Fruit fly (Drosophila melanogaster) whole organism, embryonic: Measurements from ENCODE around the gene dod.

Experiments
- Adf1 ChIP-seq: fragments of 200-800 bp; sonication (Bioruptor generic); IDR thresholded peaks from 2 replicates; pipeline ENCODE4 v1.3.6; 2022; ENCODE audit warnings: missing biosample characterization, missing genetic modification characterization
- B-H1 ChIP-seq: fragments of 200-800 bp; sonication (Bioruptor generic); IDR thresholded peaks from 3 replicates; pipeline ENCODE4 v1.3.6; 2022; ENCODE audit warnings: missing biosample characterization, missing genetic modification characterization
- B-H2 ChIP-seq: fragments of 200-800 bp; sonication (Bioruptor generic); optimal IDR thresholded peaks from 2 replicates; lab custom pipeline; 2018; ENCODE audit warnings: missing biosample characterization, mild to moderate bottlenecking, missing genetic modification characterization
- C15 ChIP-seq: fragments of 200-800 bp; sonication (Bioruptor generic); IDR thresholded peaks from 3 replicates; pipeline ENCODE4 v1.3.6; 2022; ENCODE audit warnings: missing biosample characterization, missing genetic modification characterization
- CG11398 ChIP-seq: fragments of 200-800 bp; sonication (Bioruptor generic); optimal IDR thresholded peaks from 2 replicates; lab custom pipeline; 2016; ENCODE audit warnings: missing biosample characterization, missing genetic modification characterization
- CG11504 ChIP-seq: fragments of 200-800 bp; sonication (Bioruptor generic); optimal IDR thresholded peaks from 3 replicates; lab custom pipeline; 2019; ENCODE audit warnings: missing biosample characterization, mild to moderate bottlenecking, missing genetic modification characterization, moderate library complexity
- CG14050 ChIP-seq: fragments of 200-800 bp; sonication (Bioruptor generic); IDR thresholded peaks from 3 replicates; pipeline ENCODE4 v1.3.6; 2022; ENCODE audit warnings: missing biosample characterization, missing genetic modification characterization
- CG16813 ChIP-seq: fragments of 200-800 bp; sonication (Bioruptor generic); IDR thresholded peaks from 3 replicates; pipeline ENCODE4 v1.3.6; 2022; ENCODE audit warnings: missing biosample characterization, missing genetic modification characterization; ENCODE audit not compliant: partially characterized antibody
- CG16815 ChIP-seq: fragments of 200-800 bp; sonication (Bioruptor generic); optimal IDR thresholded peaks from 3 replicates; lab custom pipeline; 2017; ENCODE audit warnings: missing biosample characterization, mild to moderate bottlenecking, missing genetic modification characterization
- CG17912 ChIP-seq: fragments of 200-800 bp; sonication (Bioruptor generic); optimal IDR thresholded peaks from 2 replicates; lab custom pipeline; 2018; ENCODE audit warnings: missing biosample characterization, mild to moderate bottlenecking, missing genetic modification characterization
- CG1832 ChIP-seq: fragments of 200-800 bp; sonication (Bioruptor generic); optimal IDR thresholded peaks from 2 replicates; lab custom pipeline; 2017; ENCODE audit warnings: missing biosample characterization, mild to moderate bottlenecking, missing genetic modification characterization, inconsistent platforms
- CG2678 ChIP-seq: fragments of 200-800 bp; sonication (Bioruptor generic); optimal IDR thresholded peaks from 3 replicates; lab custom pipeline; 2019; ENCODE audit warnings: missing biosample characterization, mild to moderate bottlenecking, missing genetic modification characterization, moderate library complexity
- CG32767 ChIP-seq: fragments of 200-800 bp; sonication (Bioruptor generic); IDR thresholded peaks from 2 replicates; pipeline ENCODE4 v1.3.6; 2022; ENCODE audit warnings: missing biosample characterization, missing genetic modification characterization
- CG5245 ChIP-seq: fragments of 200-800 bp; sonication (Bioruptor generic); optimal IDR thresholded peaks from 3 replicates; lab custom pipeline; 2016; ENCODE audit warnings: missing biosample characterization, missing genetic modification characterization
- CG6791 ChIP-seq: fragments of 200-800 bp; sonication (Bioruptor generic); IDR thresholded peaks from 3 replicates; pipeline ENCODE4 v1.3.6; 2022; ENCODE audit warnings: missing biosample characterization, missing genetic modification characterization; ENCODE audit not compliant: partially characterized antibody
- CG7839 ChIP-seq: fragments of 200-800 bp; sonication (Bioruptor generic); optimal IDR thresholded peaks from 3 replicates; lab custom pipeline; 2018; ENCODE audit warnings: missing biosample characterization, mild to moderate bottlenecking, missing genetic modification characterization, moderate library complexity
- CG8765 ChIP-seq: fragments of 200-800 bp; sonication (Bioruptor generic); IDR thresholded peaks from 2 replicates; pipeline ENCODE4 v1.3.6; 2022; ENCODE audit warnings: missing biosample characterization, missing genetic modification characterization
- Chrac-16 ChIP-seq: fragments of 200-800 bp; sonication (Bioruptor generic); optimal IDR thresholded peaks from 3 replicates; lab custom pipeline; 2016; ENCODE audit warnings: missing biosample characterization, missing genetic modification characterization
- Dll ChIP-seq: fragments of 200-800 bp; sonication (Bioruptor generic); IDR thresholded peaks from 4 replicates; pipeline ENCODE4 v1.3.6; 2022; ENCODE audit warnings: missing biosample characterization, missing genetic modification characterization; ENCODE audit not compliant: partially characterized antibody
- GATAe ChIP-seq: fragments of 200-800 bp; sonication (Bioruptor generic); conservative IDR thresholded peaks from 2 replicates; pipeline ENCODE4 v1.3.6; 2022; ENCODE audit warnings: missing biosample characterization, missing genetic modification characterization
- HLH54F ChIP-seq: fragments of 200-800 bp; sonication (Bioruptor generic); optimal IDR thresholded peaks from 3 replicates; lab custom pipeline; 2016; ENCODE audit warnings: missing biosample characterization, missing genetic modification characterization
- Hr39 ChIP-seq: fragments of >200 bp; optimal IDR thresholded peaks from 2 replicates; lab custom pipeline; 2017
- Nf-YB ChIP-seq: fragments of 200-800 bp; sonication (Bioruptor generic); optimal IDR thresholded peaks from 3 replicates; lab custom pipeline; 2019; ENCODE audit warnings: missing biosample characterization, mild to moderate bottlenecking, missing genetic modification characterization, moderate library complexity
- Rfx ChIP-seq: fragments of 200-800 bp; sonication (Bioruptor generic); IDR thresholded peaks from 2 replicates; pipeline ENCODE4 v1.3.6; 2022; ENCODE audit warnings: missing biosample characterization, missing genetic modification characterization
- Sox100B ChIP-seq: fragments of 200-800 bp; sonication (Bioruptor generic); optimal IDR thresholded peaks from 3 replicates; lab custom pipeline; 2018; ENCODE audit warnings: missing biosample characterization, mild to moderate bottlenecking, missing genetic modification characterization
- Stat92E ChIP-seq, 3 experiments: fragments of >200 bp in 2 of 3; fragments of 200-800 bp in 1 of 3; sonication (Bioruptor generic) in 1 of 3; optimal IDR thresholded peaks; 2 replicates each; lab custom pipeline; 2017 to 2019; ENCODE audit warnings: missing biosample characterization in 3 of 3, missing genetic modification characterization in 3 of 3, mild to moderate bottlenecking in 1 of 3, moderate library complexity in 1 of 3
- amos ChIP-seq: fragments of 200-800 bp; sonication (Bioruptor generic); IDR thresholded peaks from 2 replicates; pipeline ENCODE4 v1.3.6; 2022; ENCODE audit warnings: missing biosample characterization, missing genetic modification characterization; ENCODE audit not compliant: partially characterized antibody
- ato ChIP-seq: fragments of 200-800 bp; sonication (Bioruptor generic); IDR thresholded peaks from 2 replicates; pipeline ENCODE4 v1.3.6; 2022; ENCODE audit warnings: missing biosample characterization, missing genetic modification characterization; ENCODE audit not compliant: partially characterized antibody
- br ChIP-seq: fragments of >200 bp; optimal IDR thresholded peaks from 2 replicates; lab custom pipeline; 2017
- bsh ChIP-seq, 2 experiments: fragments of 200-800 bp; sonication (Bioruptor generic); optimal IDR thresholded peaks; 2 replicates each; lab custom pipeline; 2017 to 2018; ENCODE audit warnings: mild to moderate bottlenecking in 2 of 2, missing biosample characterization in 2 of 2, missing genetic modification characterization in 2 of 2, moderate library complexity in 1 of 2
- cwo ChIP-seq: fragments of 200-800 bp; sonication (Bioruptor generic); optimal IDR thresholded peaks from 3 replicates; lab custom pipeline; 2017; ENCODE audit warnings: missing biosample characterization, missing genetic modification characterization, mild to moderate bottlenecking, moderate library complexity, missing genetic modification reagents
- dmrt99B ChIP-seq: fragments of 200-800 bp; sonication (Bioruptor generic); optimal IDR thresholded peaks from 2 replicates; lab custom pipeline; 2018; ENCODE audit warnings: missing biosample characterization, mild to moderate bottlenecking, missing genetic modification characterization, moderate library complexity
- eve ChIP-seq, 2 experiments: fragments of >200 bp; optimal IDR thresholded peaks; 2 replicates each; lab custom pipeline; 2017; ENCODE audit warnings: missing biosample characterization in 2 of 2, missing genetic modification characterization in 2 of 2
- fd96Cb ChIP-seq: fragments of 200-800 bp; sonication (Bioruptor generic); optimal IDR thresholded peaks from 2 replicates; lab custom pipeline; 2018; ENCODE audit warnings: missing biosample characterization, mild to moderate bottlenecking, missing genetic modification characterization, moderate library complexity
- grn ChIP-seq: fragments of 200-800 bp; sonication (Bioruptor generic); optimal IDR thresholded peaks from 3 replicates; lab custom pipeline; 2017; ENCODE audit warnings: missing biosample characterization, missing genetic modification characterization
- hkb ChIP-seq, 2 experiments: fragments of 200-800 bp in 1 of 2; fragments of >200 bp in 1 of 2; sonication (Bioruptor generic) in 1 of 2; IDR thresholded peaks in 1 of 2; optimal IDR thresholded peaks in 1 of 2; 2 replicates each; pipeline versions ENCODE4 v1.3.6 to Lab custom; 2017 to 2022; ENCODE audit warnings: missing biosample characterization in 1 of 2, missing genetic modification characterization in 1 of 2
- ind ChIP-seq: fragments of 200-800 bp; sonication (Bioruptor generic); optimal IDR thresholded peaks from 3 replicates; lab custom pipeline; 2016; ENCODE audit warnings: missing biosample characterization, missing genetic modification characterization
- inv ChIP-seq: fragments of 200-800 bp; sonication (Bioruptor generic); IDR thresholded peaks from 2 replicates; pipeline ENCODE4 v1.3.6; 2022; ENCODE audit warnings: missing biosample characterization, missing genetic modification characterization; ENCODE audit not compliant: partially characterized antibody
- lilli ChIP-seq: fragments of 200-800 bp; sonication (Bioruptor generic); optimal IDR thresholded peaks from 3 replicates; lab custom pipeline; 2016; ENCODE audit warnings: missing biosample characterization, missing genetic modification characterization
- lmd ChIP-seq: fragments of 200-800 bp; sonication (Bioruptor generic); IDR thresholded peaks from 2 replicates; pipeline ENCODE4 v1.3.6; 2022; ENCODE audit warnings: missing biosample characterization, missing genetic modification characterization
- p53 ChIP-seq: fragments of 200-800 bp; sonication (Bioruptor generic); optimal IDR thresholded peaks from 2 replicates; lab custom pipeline; 2016; ENCODE audit warnings: missing biosample characterization, missing genetic modification characterization
- pros ChIP-seq: fragments of 200-800 bp; sonication (Bioruptor generic); optimal IDR thresholded peaks from 3 replicates; lab custom pipeline; 2019; ENCODE audit warnings: missing biosample characterization, mild to moderate bottlenecking, missing genetic modification characterization, moderate library complexity
- ranshi ChIP-seq: fragments of 200-800 bp; sonication (Bioruptor generic); IDR thresholded peaks from 2 replicates; pipeline ENCODE4 v1.3.6; 2022; ENCODE audit warnings: missing biosample characterization, missing genetic modification characterization
- row ChIP-seq: fragments of 200-800 bp; sonication (Bioruptor generic); IDR thresholded peaks from 3 replicates; pipeline ENCODE4 v1.3.6; 2022; ENCODE audit warnings: missing biosample characterization, missing genetic modification characterization
- sens-2 ChIP-seq: fragments of 200-800 bp; sonication (Bioruptor generic); IDR thresholded peaks from 2 replicates; pipeline ENCODE4 v1.3.6; 2022; ENCODE audit warnings: missing biosample characterization, missing genetic modification characterization
- stwl ChIP-seq: fragments of 200-800 bp; sonication (Bioruptor generic); optimal IDR thresholded peaks from 3 replicates; lab custom pipeline; 2018; ENCODE audit warnings: missing biosample characterization, mild to moderate bottlenecking, missing genetic modification characterization, moderate library complexity
- tll ChIP-seq, 2 experiments: fragments of 200-800 bp in 1 of 2; fragments of >200 bp in 1 of 2; sonication (Bioruptor generic) in 1 of 2; optimal IDR thresholded peaks; 2 replicates each; lab custom pipeline; 2017 to 2019; ENCODE audit warnings: missing biosample characterization in 2 of 2, missing genetic modification characterization in 2 of 2, mild to moderate bottlenecking in 1 of 2, moderate library complexity in 1 of 2
- vnd ChIP-seq: fragments of 200-800 bp; sonication (Bioruptor generic); IDR thresholded peaks from 3 replicates; pipeline ENCODE4 v1.3.6; 2022; ENCODE audit warnings: missing biosample characterization, missing genetic modification characterization; ENCODE audit not compliant: partially characterized antibody
- zen ChIP-seq: fragments of 200-800 bp; sonication (Bioruptor generic); optimal IDR thresholded peaks from 3 replicates; lab custom pipeline; 2018; ENCODE audit warnings: missing biosample characterization, mild to moderate bottlenecking, missing genetic modification characterization, moderate library complexity
- zfh2 ChIP-seq: fragments of 200-800 bp; sonication (Bioruptor generic); optimal IDR thresholded peaks from 2 replicates; lab custom pipeline; 2016; ENCODE audit warnings: missing biosample characterization, missing genetic modification characterization

dod gene

DNA sequence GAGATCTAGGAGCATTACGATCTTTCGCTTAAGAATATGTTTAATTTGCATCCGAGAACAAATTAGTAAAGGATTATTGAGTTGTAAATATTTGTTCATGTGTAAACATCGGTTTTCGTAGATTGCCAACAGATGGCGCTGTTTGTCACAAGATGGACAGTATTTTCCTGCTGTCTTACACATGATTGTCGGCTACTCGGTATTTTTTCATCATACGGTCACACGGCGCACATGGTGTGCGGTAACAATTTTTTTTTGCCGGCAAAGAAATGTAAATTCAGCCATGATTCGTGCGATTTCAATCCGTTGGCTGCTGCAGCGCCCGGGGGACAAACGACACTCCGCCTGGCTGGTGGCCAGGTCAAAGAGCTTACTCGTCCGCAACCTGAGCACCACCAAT lies 17.7 kb downstream of the dod start, which contains the start of the genes bbx and waw (continued):
- TF ChIP-seq Sox100B = no peak
- no peak for TF ChIP-seq CG14050 (GFP tag; lab: Robert Waterston, UW)
- no peak for TF ChIP-seq zfh2 (GFP tag; lab: Kevin White, UChicago)
- no peak for TF ChIP-seq tll (GFP tag; optimal IDR thresholded peaks at IDR 0.05; lab: Kevin White, UChicago)
- no peak for TF ChIP-seq vnd
- TF ChIP-seq CG11504 (tag; lab: Kevin White, UChicago) = no peak
- TF ChIP-seq stwl = peak; percentile 57
- TF ChIP-seq CG17912 (GFP tag; lab: Kevin White, UChicago) = peak; percentile 66
- no peak for TF ChIP-seq p53 (GFP tag; lab: Kevin White, UChicago)
- TF ChIP-seq ranshi = no peak
- no peak for TF ChIP-seq CG16815 (GFP tag; lab: Kevin White, UChicago)
- no peak for TF ChIP-seq grn (GFP tag; lab: Kevin White, UChicago)
- no peak for TF ChIP-seq lilli (GFP tag; lab: Kevin White, UChicago)
- no peak for TF ChIP-seq CG11398 (GFP tag; lab: Kevin White, UChicago)
- peak; percentile 16; the same call in 1 of the 3 replicates for TF ChIP-seq row (GFP tag; lab: Robert Waterston, UW)
- no peak for TF ChIP-seq Stat92E (GFP tag; optimal IDR thresholded peaks at IDR 0.05; lab: Kevin White, UChicago)
- TF ChIP-seq Dll = 0 out of 4 replicates have a peak, but pooled peaks have one; percentile 20
- TF ChIP-seq pros (GFP tag; lab: Kevin White, UChicago) = no peak
- TF ChIP-seq C15 = no peak
- no peak for TF ChIP-seq CG7839
- TF ChIP-seq dmrt99B = no peak
- no peak for TF ChIP-seq Hr39 (lab: Kevin White, UChicago)
- no peak for TF ChIP-seq sens-2 (GFP tag; lab: Robert Waterston, UW)
- no peak for TF ChIP-seq inv (GFP tag; lab: Robert Waterston, UW)
- no peak for TF ChIP-seq CG5245
- peak; percentile 43 for TF ChIP-seq zen
- TF ChIP-seq CG1832 (GFP tag; lab: Kevin White, UChicago) = no peak
- TF ChIP-seq Rfx (GFP tag; lab: Robert Waterston, UW) = peak; percentile 38; the same call in 1 of the 2 replicates
- no peak for TF ChIP-seq CG2678 (tag; lab: Kevin White, UChicago)
- peak; percentile 24 for TF ChIP-seq B-H2 (GFP tag; lab: Kevin White, UChicago)
- TF ChIP-seq CG8765 (GFP tag; lab: Robert Waterston, UW) = no peak
- no peak for TF ChIP-seq CG16813 (GFP tag; lab: Robert Waterston, UW)
- no peak for TF ChIP-seq ato
- TF ChIP-seq amos (GFP tag; lab: Robert Waterston, UW) = no peak
- no peak for TF ChIP-seq cwo (GFP tag; lab: Kevin White, UChicago)
- no peak for TF ChIP-seq Nf-YB
- TF ChIP-seq hkb (optimal IDR thresholded peaks at IDR 0.05; lab: Kevin White, UChicago) = no peak
- TF ChIP-seq hkb (GFP tag; IDR thresholded peaks at IDR 0.05; lab: Robert Waterston, UW) = no peak
- TF ChIP-seq fd96Cb (tag; lab: Kevin White, UChicago) = no peak
- TF ChIP-seq eve (GFP tag; optimal IDR thresholded peaks at IDR 0.05; lab: Kevin White, UChicago) = no peak
- no peak for TF ChIP-seq GATAe (GFP tag; lab: Robert Waterston, UW)
- TF ChIP-seq bsh (GFP tag; optimal IDR thresholded peaks at IDR 0.05; lab: Kevin White, UChicago) = peak in 1 of 2 experiments; percentile 16
- no peak for TF ChIP-seq Adf1 (GFP tag; lab: Robert Waterston, UW)
- TF ChIP-seq br (lab: Kevin White, UChicago) = no peak
- TF ChIP-seq CG32767 (GFP tag; lab: Robert Waterston, UW) = no peak
- TF ChIP-seq CG6791 (GFP tag; lab: Robert Waterston, UW) = no peak
- TF ChIP-seq B-H1 = no peak
- TF ChIP-seq lmd (GFP tag; lab: Robert Waterston, UW) = peak; percentile 11; the same call in 1 of the 2 replicates
- no peak for TF ChIP-seq HLH54F (GFP tag; lab: Kevin White, UChicago)
- no peak for TF ChIP-seq ind
- no peak for TF ChIP-seq Chrac-16 (GFP tag; lab: Kevin White, UChicago)
